Worm (Caenorhabditis elegans) whole organism, midembryonic: ENCODE measurements around the gene sna-3.

ENCODE experiments used
- T22C8.4 ChIP-seq: fragments of 200-800 bp; sonication (Bioruptor generic); IDR thresholded peaks from 2 replicates; pipeline ENCODE4 v1.3.6; 2022; ENCODE audit warnings: missing genetic modification characterization, missing compliant biosample characterization
- cog-1 ChIP-seq: sonication (generic microtip); optimal IDR thresholded peaks from 2 replicates; lab custom pipeline; 2016; ENCODE audit warnings: missing genetic modification characterization, missing compliant biosample characterization
- flt-1 ChIP-seq: fragments of 200-800 bp; sonication (Bioruptor generic); IDR thresholded peaks from 2 replicates; pipeline ENCODE4 v1.3.6; 2022; ENCODE audit warnings: missing genetic modification characterization, missing compliant biosample characterization
- klf-2 ChIP-seq: fragments of 200-800 bp; sonication (Bioruptor generic); conservative IDR thresholded peaks from 2 replicates; pipeline ENCODE4 v1.3.6; 2022; ENCODE audit warnings: missing genetic modification reagents, missing genetic modification characterization, missing compliant biosample characterization
- med-1 ChIP-seq: sonication (generic microtip); optimal IDR thresholded peaks from 2 replicates; lab custom pipeline; 2017; ENCODE audit warnings: missing genetic modification characterization, mild to moderate bottlenecking, missing compliant biosample characterization, antibody characterized with exemption, missing genetic modification reagents; ENCODE audit not compliant: insufficient read depth
- ref-1 ChIP-seq: fragments of 200-800 bp; sonication (Bioruptor generic); conservative IDR thresholded peaks from 2 replicates; pipeline ENCODE4 v1.3.6; 2022; ENCODE audit warnings: missing genetic modification reagents, missing genetic modification characterization, missing compliant biosample characterization
- tab-1 ChIP-seq: fragments of 200-800 bp; sonication (Bioruptor generic); IDR thresholded peaks from 2 replicates; pipeline ENCODE4 v1.3.6; 2022; ENCODE audit warnings: missing genetic modification characterization, missing compliant biosample characterization
- ztf-23 ChIP-seq: fragments of 200-800 bp; sonication (Bioruptor generic); IDR thresholded peaks from 2 replicates; pipeline ENCODE4 v1.3.6; 2022; ENCODE audit warnings: missing genetic modification reagents, missing genetic modification characterization, missing compliant biosample characterization
- ztf-29 ChIP-seq: fragments of 200-800 bp; sonication (Bioruptor generic); IDR thresholded peaks from 2 replicates; pipeline ENCODE4 v1.3.6; 2022; ENCODE audit warnings: missing genetic modification reagents, missing genetic modification characterization, missing compliant biosample characterization

sna-3 gene

DNA sequence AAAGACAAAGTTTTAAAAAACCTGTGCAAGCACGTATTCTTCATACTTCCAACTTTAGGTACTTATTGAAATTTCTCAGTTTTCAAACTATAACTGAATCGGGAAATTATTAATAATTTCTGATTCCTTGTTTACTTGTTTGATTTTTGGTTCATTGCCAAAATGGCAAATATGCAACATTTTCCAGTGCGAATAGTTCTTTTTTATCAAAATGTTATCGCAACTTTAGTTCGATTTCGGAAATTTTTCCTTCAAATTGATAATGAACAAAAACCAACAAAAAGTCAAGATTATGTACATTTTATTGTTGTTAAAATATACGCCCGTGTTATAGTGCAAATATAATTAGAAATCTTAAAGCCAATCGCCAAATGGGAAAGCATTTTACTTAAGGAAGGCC lies 28.4 kb downstream of the sna-3 start:
- no peak for TF ChIP-seq flt-1 (GFP tag; lab: Robert Waterston, UW)

- no peak for TF ChIP-seq cog-1 (tag; lab: Kevin White, UChicago)
- TF ChIP-seq flt-1 (GFP tag; lab: Robert Waterston, UW), result no peak
- TF ChIP-seq tab-1 (GFP tag; lab: Robert Waterston, UW), result no peak
- TF ChIP-seq ref-1 (GFP tag; lab: Robert Waterston, UW), result no peak
- TF ChIP-seq ztf-29 (GFP tag; lab: Robert Waterston, UW), result no peak
- no peak for TF ChIP-seq klf-2 (GFP tag; lab: Robert Waterston, UW)
- TF ChIP-seq ztf-23 (GFP tag; lab: Robert Waterston, UW), result no peak
- no peak for TF ChIP-seq med-1 (GFP tag; lab: Kevin White, UChicago)
- TF ChIP-seq T22C8.4, result no peak
Observed at ce11 chrIII:6176761-6177160, 29.2 kb downstream of the sna-3 start, which contains the start of gene F42A10.6. Gene F42A10.6 (minus strand): TSS chrIII:6176861.

ce11 chrIII:6176172-6176571 lies 29.8 kb downstream of the sna-3 start:
- TF ChIP-seq ref-1 (GFP tag; lab: Robert Waterston, UW) (no peak), klf-2 (GFP tag; lab: Robert Waterston, UW) (no peak), ztf-29 (GFP tag; lab: Robert Waterston, UW) (no peak), T22C8.4 (no peak), med-1 (GFP tag; lab: Kevin White, UChicago) (no peak), flt-1 (GFP tag; lab: Robert Waterston, UW) (no peak), tab-1 (GFP tag; lab: Robert Waterston, UW) (no peak), cog-1 (tag; lab: Kevin White, UChicago) (no peak)

- TF ChIP-seq flt-1 (GFP tag; lab: Robert Waterston, UW) (0 out of 2 replicates have a peak, but pooled peaks have one; percentile 45), cog-1 (tag; lab: Kevin White, UChicago) (no peak)
Observed at ce11 chrIII:6173020-6173597, 32.9 kb downstream of the sna-3 start, which contains the start of the genes abcf-3 and F42A10.5. Gene abcf-3 (plus strand): TSS chrIII:6173403. Gene F42A10.5 (minus strand): TSS chrIII:6173477.

- TF ChIP-seq klf-2 (GFP tag; lab: Robert Waterston, UW), result no peak
- no peak for TF ChIP-seq cog-1 (tag; lab: Kevin White, UChicago)
- TF ChIP-seq ref-1 (GFP tag; lab: Robert Waterston, UW), result no peak
- no peak for TF ChIP-seq med-1 (GFP tag; lab: Kevin White, UChicago)
- no peak for TF ChIP-seq T22C8.4
- no peak for TF ChIP-seq tab-1 (GFP tag; lab: Robert Waterston, UW)
- no peak for TF ChIP-seq ztf-23 (GFP tag; lab: Robert Waterston, UW)
- TF ChIP-seq ztf-29 (GFP tag; lab: Robert Waterston, UW), result no peak
- no peak for TF ChIP-seq flt-1 (GFP tag; lab: Robert Waterston, UW)
Observed at ce11 chrIII:6170038-6170437, 36.0 kb downstream of the sna-3 start.

ce11 chrIII:6168497-6169227 lies 37.3 kb downstream of the sna-3 start, which contains the start of gene efk-1:
Gene efk-1 (minus strand): TSS chrIII:6168547.
- TF ChIP-seq ztf-29 (GFP tag; lab: Robert Waterston, UW) (no peak), flt-1 (GFP tag; lab: Robert Waterston, UW) (no peak), ref-1 (GFP tag; lab: Robert Waterston, UW) (no peak)

ce11 chrIII:6166634-6167033 lies 39.4 kb downstream of the sna-3 start:
- no peak for TF ChIP-seq ztf-29 (GFP tag; lab: Robert Waterston, UW)
- no peak for TF ChIP-seq flt-1 (GFP tag; lab: Robert Waterston, UW)
- TF ChIP-seq T22C8.4, result no peak
- TF ChIP-seq cog-1 (tag; lab: Kevin White, UChicago), result no peak
- no peak for TF ChIP-seq klf-2 (GFP tag; lab: Robert Waterston, UW)

DNA sequence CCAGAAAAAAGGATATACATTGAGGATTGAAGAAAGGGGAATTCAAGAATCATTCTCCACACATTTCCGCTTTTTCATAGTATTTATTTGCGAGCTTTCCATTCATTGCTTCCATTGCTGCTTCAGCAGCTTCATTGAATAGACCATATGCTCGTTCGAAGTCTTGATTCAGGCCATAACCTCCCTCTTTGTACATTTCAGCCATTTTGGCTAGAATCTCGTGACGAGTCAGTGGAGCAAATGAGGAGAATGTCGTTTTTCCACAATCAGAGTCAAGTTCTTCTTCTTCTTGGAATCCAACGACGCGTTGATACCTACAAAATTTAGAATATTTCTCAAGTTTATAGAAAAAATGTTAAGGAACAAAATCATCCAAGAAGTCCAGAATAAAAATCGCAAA lies 40.8 kb downstream of the sna-3 start:
- TF ChIP-seq med-1 (GFP tag; lab: Kevin White, UChicago) (no peak), flt-1 (GFP tag; lab: Robert Waterston, UW) (no peak), ztf-23 (GFP tag; lab: Robert Waterston, UW) (no peak), cog-1 (tag; lab: Kevin White, UChicago) (no peak), T22C8.4 (no peak), klf-2 (GFP tag; lab: Robert Waterston, UW) (no peak), ztf-29 (GFP tag; lab: Robert Waterston, UW) (no peak), ref-1 (GFP tag; lab: Robert Waterston, UW) (no peak), tab-1 (GFP tag; lab: Robert Waterston, UW) (no peak)

- TF ChIP-seq ztf-23 (GFP tag; lab: Robert Waterston, UW) (no peak), T22C8.4 (0 out of 2 replicates have a peak, but pooled peaks have one; percentile 16)
Observed at ce11 chrIII:6164253-6164971, 41.6 kb downstream of the sna-3 start, which contains the start of gene F42A10.9. Gene F42A10.9 (plus strand): TSS chrIII:6164573.
